Fruit fly (Drosophila melanogaster): ENCODE results near the gene CG12885.

The CG12885 gene

DNA sequence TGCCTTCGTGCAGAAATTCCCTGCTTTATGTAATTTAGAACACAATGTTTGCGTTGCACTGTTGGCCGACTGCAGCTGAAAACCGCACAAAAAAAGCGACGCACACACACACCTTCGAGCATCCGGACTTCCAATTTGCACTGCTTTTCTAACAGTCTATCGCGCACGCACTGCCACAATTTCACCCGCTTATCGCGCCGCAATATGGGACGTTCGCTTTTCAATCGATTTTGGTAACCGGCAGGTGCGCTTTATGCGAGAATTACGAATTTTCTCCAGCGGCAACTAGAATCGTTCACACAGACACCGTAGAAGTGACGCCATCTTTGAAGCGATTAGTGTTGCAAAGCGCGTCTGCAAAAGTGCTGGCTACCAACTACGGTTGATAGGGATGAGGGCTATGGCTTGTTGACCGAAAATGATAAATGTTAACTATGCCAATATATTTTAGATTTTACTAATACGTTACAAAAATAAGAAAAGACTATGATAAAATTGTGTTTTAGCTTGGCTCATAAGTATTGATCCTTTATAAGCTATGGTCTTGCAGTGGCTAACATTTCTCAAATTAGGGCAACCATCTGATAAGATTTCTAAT lies 61.3 kb downstream of the CG12885 start, which contains the start of gene wdb (continued):
- TF ChIP-seq CG1647 (GFP tag; optimal IDR thresholded peaks at IDR 0.05) (no peak), dysf (GFP tag; IDR thresholded peaks at IDR 0.05) (no peak), GATAe (GFP tag; conservative IDR thresholded peaks at IDR 0.05) (no peak), wek (GFP tag; optimal IDR thresholded peaks at IDR 0.05) (no peak), chif (GFP tag; optimal IDR thresholded peaks at IDR 0.05) (peak; percentile 9 to 23), ato (GFP tag; IDR thresholded peaks at IDR 0.05; ENCODE audit: partially characterized antibody) (no peak), NfI (GFP tag; optimal IDR thresholded peaks at IDR 0.05) (peak; percentile 62), CG11504 (tag; optimal IDR thresholded peaks at IDR 0.05) (no peak), CG11085 (GFP tag; IDR thresholded peaks at IDR 0.05) (no peak), Ets65A (GFP tag) (peak; percentile 96), Oli (tag; optimal IDR thresholded peaks at IDR 0.05) (no peak), Elba2 (GFP tag; optimal IDR thresholded peaks at IDR 0.05) (peak; percentile 9), sisA (GFP tag; IDR thresholded peaks at IDR 0.05) (no peak), stc (GFP tag; IDR thresholded peaks at IDR 0.05) (no peak), E2f2 (GFP tag; IDR thresholded peaks at IDR 0.05) (no peak), her (GFP tag; optimal IDR thresholded peaks at IDR 0.05) (no peak), sim (GFP tag; IDR thresholded peaks at IDR 0.05) (no peak), HLH54F (GFP tag; optimal IDR thresholded peaks at IDR 0.05) (peak; percentile 68), repo (GFP tag; optimal IDR thresholded peaks at IDR 0.05) (peak; percentile 29), CG31224 (GFP tag; IDR thresholded peaks at IDR 0.05) (no peak), ci (GFP tag; IDR thresholded peaks at IDR 0.05) (no peak), Trl (optimal IDR thresholded peaks at IDR 0.05) (no peak), Trl (GFP tag; optimal IDR thresholded peaks at IDR 0.05) (peak; percentile 50), Vsx1 (GFP tag; optimal IDR thresholded peaks at IDR 0.05) (no peak), Oaz (GFP tag; IDR thresholded peaks at IDR 0.05) (no peak), Antp (GFP tag; optimal IDR thresholded peaks at IDR 0.05) (peak; percentile 74), Mrtf (GFP tag; IDR thresholded peaks at IDR 0.05) (no peak), gsb (GFP tag; IDR thresholded peaks at IDR 0.05) (no peak), pho (GFP tag; optimal IDR thresholded peaks at IDR 0.05) (peak; percentile 63), CG10209 (GFP tag; optimal IDR thresholded peaks at IDR 0.05) (peak; percentile 34), Dad (GFP tag; optimal IDR thresholded peaks at IDR 0.05) (peak; percentile 47), sna (GFP tag; IDR thresholded peaks at IDR 0.05; ENCODE audit: partially characterized antibody) (no peak), tup (GFP tag; optimal IDR thresholded peaks at IDR 0.05) (no peak), CG11247 (GFP tag; IDR thresholded peaks at IDR 0.05) (no peak), CG7786 (GFP tag; optimal IDR thresholded peaks at IDR 0.05) (peak; percentile 43), Hand (GFP tag; optimal IDR thresholded peaks at IDR 0.05) (no peak), ftz-f1 (GFP tag; optimal IDR thresholded peaks at IDR 0.05) (no peak), NFAT (GFP tag; IDR thresholded peaks at IDR 0.05) (no peak), slbo (GFP tag; IDR thresholded peaks at IDR 0.05) (no peak), CTCF (GFP tag; optimal IDR thresholded peaks at IDR 0.05) (no peak), rib (GFP tag; IDR thresholded peaks at IDR 0.05) (no peak), CG6854 (GFP tag; optimal IDR thresholded peaks at IDR 0.05) (no peak), CG31388 (GFP tag; optimal IDR thresholded peaks at IDR 0.05) (no peak), Nf-YA (GFP tag; IDR thresholded peaks at IDR 0.05) (no peak), CG12299 (tag; optimal IDR thresholded peaks at IDR 0.05) (no peak), lab (GFP tag; optimal IDR thresholded peaks at IDR 0.05) (no peak), CG8478 (optimal IDR thresholded peaks at IDR 0.05) (no peak), Abd-B (GFP tag; optimal IDR thresholded peaks at IDR 0.05) (no peak), B-H1 (GFP tag; IDR thresholded peaks at IDR 0.05) (no peak), Six4 (GFP tag; optimal IDR thresholded peaks at IDR 0.05) (peak; percentile 24), CG31441 (GFP tag; IDR thresholded peaks at IDR 0.05) (no peak), unpg (GFP tag; optimal IDR thresholded peaks at IDR 0.05) (no peak), abd-A (tag; optimal IDR thresholded peaks at IDR 0.05) (no peak), hth (optimal IDR thresholded peaks at IDR 0.05) (no peak)
